Fruit fly (Drosophila melanogaster) whole organism, prepupa: ENCODE results near the gene CG43402.

Source experiments
- CG6163 ChIP-seq: fragments of 200-800 bp; sonication (Bioruptor generic); IDR thresholded peaks from 3 replicates; pipeline ENCODE4 v1.3.6; 2022; ENCODE audit warnings: missing biosample characterization, missing genetic modification characterization
- Gug ChIP-seq: fragments of 200-800 bp; sonication (Bioruptor generic); IDR thresholded peaks from 2 replicates; pipeline ENCODE4 v1.3.6; 2022; ENCODE audit warnings: missing biosample characterization, missing genetic modification characterization
- achi ChIP-seq: fragments of 200-800 bp; sonication (Bioruptor generic); optimal IDR thresholded peaks from 3 replicates; lab custom pipeline; 2016; ENCODE audit warnings: missing biosample characterization, missing genetic modification characterization
- topi ChIP-seq: fragments of 200-800 bp; sonication (Bioruptor generic); optimal IDR thresholded peaks from 3 replicates; lab custom pipeline; 2016; ENCODE audit warnings: missing biosample characterization, missing genetic modification characterization

DNA sequence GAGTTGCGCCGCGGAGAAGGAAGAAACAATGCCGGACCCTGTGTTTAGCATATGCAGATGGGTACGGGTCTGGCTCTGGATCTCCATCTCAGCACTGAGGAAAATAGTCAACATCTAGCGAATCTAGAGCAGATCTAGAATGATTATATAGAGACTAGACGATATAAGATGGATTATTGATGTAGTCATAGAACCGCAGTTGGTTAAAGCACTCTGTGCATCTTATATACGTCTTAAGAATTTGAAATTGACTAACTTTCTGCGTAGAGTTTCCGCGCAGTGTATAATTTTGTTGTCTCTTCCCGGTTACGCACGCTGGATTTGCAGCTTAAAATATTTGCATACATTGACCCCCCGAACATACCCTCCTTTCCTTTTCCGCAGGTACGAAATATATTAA lies 32.7 kb upstream of the CG43402 start:
- TF ChIP-seq CG6163 (peak; percentile 45; the same call in 2 of the 3 replicates), Gug (GFP tag; lab: Robert Waterston, UW) (no peak), topi (GFP tag; lab: Kevin White, UChicago) (peak; percentile 62), achi (GFP tag; lab: Kevin White, UChicago) (peak; percentile 27)
